Fruit fly (Drosophila melanogaster): Measurements from ENCODE around the gene PH4alphaSG1.

The PH4alphaSG1 gene

dm6 chr3R:30501174-30501573, 4.3 kb downstream of the PH4alphaSG1 start (continued):
- no peak for TF ChIP-seq NC2β (GFP tag; optimal IDR thresholded peaks at IDR 0.05)
- TF ChIP-seq unpg (GFP tag; optimal IDR thresholded peaks at IDR 0.05): no peak
- peak; percentile 40 for TF ChIP-seq Antp (GFP tag; optimal IDR thresholded peaks at IDR 0.05)
- no peak for TF ChIP-seq CG7745 (tag; optimal IDR thresholded peaks at IDR 0.05)
- no peak for TF ChIP-seq CkIIα-i1 (GFP tag; IDR thresholded peaks at IDR 0.05)
- TF ChIP-seq Side (GFP tag; optimal IDR thresholded peaks at IDR 0.05): no peak
- no peak for TF ChIP-seq B-H1 (GFP tag; IDR thresholded peaks at IDR 0.05)
- no peak for TF ChIP-seq vfl (GFP tag; optimal IDR thresholded peaks at IDR 0.05)
- TF ChIP-seq zf30C (GFP tag; optimal IDR thresholded peaks at IDR 0.05): no peak
- no peak for TF ChIP-seq ash1 (GFP tag; optimal IDR thresholded peaks at IDR 0.05)
- no peak for TF ChIP-seq danr (GFP tag; IDR thresholded peaks at IDR 0.05)
- no peak for TF ChIP-seq gfzf (GFP tag; optimal IDR thresholded peaks at IDR 0.05)
- TF ChIP-seq tup (GFP tag; optimal IDR thresholded peaks at IDR 0.05): no peak
- TF ChIP-seq CG34376 (GFP tag; optimal IDR thresholded peaks at IDR 0.05): no peak
- TF ChIP-seq Meics (GFP tag; optimal IDR thresholded peaks at IDR 0.05): peak; percentile 1
- TF ChIP-seq caup (GFP tag; optimal IDR thresholded peaks at IDR 0.05; ENCODE audit: severe bottlenecking): no peak
- TF ChIP-seq Mes4 (GFP tag; optimal IDR thresholded peaks at IDR 0.05): no peak
- no peak for TF ChIP-seq CG1792 (GFP tag; optimal IDR thresholded peaks at IDR 0.05)
- peak; percentile 8 for TF ChIP-seq Hmr (GFP tag; optimal IDR thresholded peaks at IDR 0.05)
- TF ChIP-seq CG6689 (GFP tag; IDR thresholded peaks at IDR 0.05): peak; percentile 38; the same call in 1 of the 2 replicates
- TF ChIP-seq Dek (tag; optimal IDR thresholded peaks at IDR 0.05): no peak
- TF ChIP-seq hth (optimal IDR thresholded peaks at IDR 0.05): no peak
- TF ChIP-seq CG3065 (GFP tag; optimal IDR thresholded peaks at IDR 0.05): no peak
- TF ChIP-seq dan (GFP tag; IDR thresholded peaks at IDR 0.05): no peak
- TF ChIP-seq chif (GFP tag; optimal IDR thresholded peaks at IDR 0.05): peak in 1 of 2 experiments; percentile 41
- TF ChIP-seq ci (GFP tag; IDR thresholded peaks at IDR 0.05): 0 out of 3 replicates have a peak, but pooled peaks have one; percentile 52
- no peak for TF ChIP-seq CG12744 (GFP tag; optimal IDR thresholded peaks at IDR 0.05)
- TF ChIP-seq Xrp1 (GFP tag; IDR thresholded peaks at IDR 0.05): peak; percentile 74
- no peak for TF ChIP-seq knrl (GFP tag; IDR thresholded peaks at IDR 0.05; ENCODE audit: partially characterized antibody)
- TF ChIP-seq CG13424 (tag; optimal IDR thresholded peaks at IDR 0.05): no peak
- TF ChIP-seq kni (GFP tag; optimal IDR thresholded peaks at IDR 0.05): no peak
- TF ChIP-seq CG2199 (GFP tag; IDR thresholded peaks at IDR 0.05): no peak
- TF ChIP-seq z (GFP tag; IDR thresholded peaks at IDR 0.05): no peak
- TF ChIP-seq cato (GFP tag; optimal IDR thresholded peaks at IDR 0.05; ENCODE audit: borderline replicate concordance): no peak
- no peak for TF ChIP-seq CG14050 (GFP tag; IDR thresholded peaks at IDR 0.05)
- TF ChIP-seq bbx (GFP tag; IDR thresholded peaks at IDR 0.05; ENCODE audit: partially characterized antibody): no peak
- peak; percentile 3 for TF ChIP-seq ind (GFP tag; optimal IDR thresholded peaks at IDR 0.05)
- TF ChIP-seq CG6654 (GFP tag; optimal IDR thresholded peaks at IDR 0.05): no peak
- no peak for TF ChIP-seq CG5180 (GFP tag; optimal IDR thresholded peaks at IDR 0.05)
- TF ChIP-seq Ada2b (GFP tag; IDR thresholded peaks at IDR 0.05): peak; percentile 30; the same call in 1 of the 2 replicates
- TF ChIP-seq CG10462 (GFP tag; optimal IDR thresholded peaks at IDR 0.05): no peak
- TF ChIP-seq insv (GFP tag; optimal IDR thresholded peaks at IDR 0.05): no peak
- TF ChIP-seq chm (GFP tag; IDR thresholded peaks at IDR 0.05): peak; percentile 26; the same call in 1 of the 2 replicates
- no peak for TF ChIP-seq pzg (GFP tag; optimal IDR thresholded peaks at IDR 0.05)
- no peak for TF ChIP-seq Vsx1 (GFP tag; optimal IDR thresholded peaks at IDR 0.05)
- TF ChIP-seq ham (GFP tag; IDR thresholded peaks at IDR 0.05): no peak
- TF ChIP-seq amos (GFP tag; IDR thresholded peaks at IDR 0.05; ENCODE audit: partially characterized antibody): no peak
- TF ChIP-seq Lhr (GFP tag; optimal IDR thresholded peaks at IDR 0.05): no peak
- TF ChIP-seq Hr78 (GFP tag; optimal IDR thresholded peaks at IDR 0.05): no peak
- TF ChIP-seq Med (GFP tag): no peak
- no peak for TF ChIP-seq toy (GFP tag; IDR thresholded peaks at IDR 0.05)
